Worm (Caenorhabditis elegans): ENCODE measurements around the gene prk-1.

ce11 chrIII:6974952-6975351 is 15.0 kb upstream of the prk-1 start:
- TF ChIP-seq lin-39 (tag; optimal IDR thresholded peaks at IDR 0.05) (no peak), lsy-2 (tag; optimal IDR thresholded peaks at IDR 0.05) (no peak), sem-4 (tag; optimal IDR thresholded peaks at IDR 0.05) (no peak), blmp-1 (tag; optimal IDR thresholded peaks at IDR 0.05; ENCODE audit: insufficient read depth) (no peak), unc-39 (tag; optimal IDR thresholded peaks at IDR 0.05) (no peak), nhr-6 (tag; optimal IDR thresholded peaks at IDR 0.05) (no peak), nhr-77 (tag; optimal IDR thresholded peaks at IDR 0.05) (no peak), skn-1 (tag; optimal IDR thresholded peaks at IDR 0.05) (no peak), fos-1 (tag; optimal IDR thresholded peaks at IDR 0.05) (no peak), snpc-4 (tag; optimal IDR thresholded peaks at IDR 0.05) (no peak), ztf-11 (tag; optimal IDR thresholded peaks at IDR 0.05) (no peak), unc-62 (GFP tag; optimal IDR thresholded peaks at IDR 0.05) (no peak)
